Fruit fly (Drosophila melanogaster): ENCODE results near the gene TyrRII.

DNA sequence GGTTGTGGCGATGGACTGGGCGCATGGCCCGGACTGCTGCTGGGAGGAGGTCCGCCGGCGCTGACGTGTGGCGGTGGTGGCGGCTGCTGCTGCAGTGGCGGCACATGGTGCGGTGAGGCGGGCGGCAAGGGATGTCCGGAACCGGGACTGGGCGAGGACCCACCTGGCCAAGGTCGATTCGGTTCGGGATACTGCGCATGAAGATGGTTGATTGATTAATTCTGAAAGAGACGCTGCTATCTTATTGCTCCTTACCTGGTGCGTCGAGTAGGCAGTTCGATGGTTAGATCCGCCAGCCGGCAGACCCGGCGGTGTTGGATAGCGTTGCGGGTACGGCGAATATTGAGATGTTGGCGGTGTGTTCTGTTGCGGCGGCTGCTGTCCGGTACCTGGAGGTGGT lies 28.6 kb upstream of the TyrRII start:
- TF ChIP-seq sv (GFP tag; optimal IDR thresholded peaks at IDR 0.05) (no peak), CrebA (GFP tag; optimal IDR thresholded peaks at IDR 0.05; ENCODE audit: borderline replicate concordance) (no peak)

Data from whole organism, wandering third instar larva.